Worm (Caenorhabditis elegans) whole organism, early embryonic: ENCODE measurements around the gene puf-8.

Source experiments
- ama-1 ChIP-seq: fragments of 150-350 bp; optimal IDR thresholded peaks from 2 replicates; lab custom pipeline; 2014
- ceh-36 ChIP-seq: sonication (generic microtip); optimal IDR thresholded peaks from 2 replicates; lab custom pipeline; 2016; ENCODE audit warnings: missing genetic modification characterization, inconsistent platforms, missing compliant biosample characterization
- hmg-4 ChIP-seq: fragments of 200-800 bp; sonication (Bioruptor generic); optimal IDR thresholded peaks from 2 replicates; lab custom pipeline; 2018; ENCODE audit warnings: mild to moderate bottlenecking, missing genetic modification characterization, missing compliant biosample characterization
- scrt-1 ChIP-seq: fragments of 200-800 bp; sonication (Bioruptor generic); IDR thresholded peaks from 2 replicates; pipeline ENCODE4 v1.3.6; 2022; ENCODE audit warnings: missing genetic modification characterization, missing compliant biosample characterization
- tbx-37 ChIP-seq: fragments of 200-800 bp; sonication (Bioruptor generic); conservative IDR thresholded peaks from 2 replicates; pipeline ENCODE4 v1.3.6; 2022; ENCODE audit warnings: missing genetic modification reagents, missing genetic modification characterization, missing compliant biosample characterization
- tra-4 ChIP-seq: sonication (generic microtip); optimal IDR thresholded peaks from 2 replicates; lab custom pipeline; 2017; ENCODE audit warnings: missing genetic modification characterization, missing compliant biosample characterization

- TF ChIP-seq tbx-37 (GFP tag; lab: Robert Waterston, UW), result no peak
- no peak for TF ChIP-seq scrt-1 (GFP tag; lab: Robert Waterston, UW)
- TF ChIP-seq ama-1 (lab: Kevin White, UChicago), result no peak
- no peak for TF ChIP-seq hmg-4 (GFP tag; lab: Kevin White, UChicago)
- no peak for TF ChIP-seq tra-4 (tag; lab: Kevin White, UChicago)
- no peak for TF ChIP-seq ceh-36 (tag; lab: Kevin White, UChicago)
Measured at ce11 chrII:7323925-7324324, 25.9 kb upstream of the puf-8 start, which contains the start of gene F21D12.3.
